In genomic region chr3R:21828040-21828526, dm6 we compare ENCODE assay signal across 1 fruit fly cellular context.
TF ChIP-seq lines count a peak whose summit lies in the region.

No protein-coding gene starts in this region.

TF ChIP-seq in whole organism, embryonic, 481 proteins besides CTCF, POLR2A, EP300 and RAD21 (continued from another document and continues in another):
- peak; percentile 40 for TF ChIP-seq CG4360 (GFP tag; IDR thresholded peaks at IDR 0.05; lab: Robert Waterston, UW)
- peak; percentile 53 for TF ChIP-seq CG3163 (GFP tag; optimal IDR thresholded peaks at IDR 0.05; lab: Kevin White, UChicago)
- peak; percentile 76 for TF ChIP-seq nerfin-1 (tag; optimal IDR thresholded peaks at IDR 0.05; lab: Kevin White, UChicago)
- peak; percentile 1 for TF ChIP-seq CG5180 (GFP tag; optimal IDR thresholded peaks at IDR 0.05; lab: Kevin White, UChicago)
- no peak for TF ChIP-seq Ets97D (GFP tag; optimal IDR thresholded peaks at IDR 0.05; lab: Kevin White, UChicago)
- TF ChIP-seq trh (GFP tag; optimal IDR thresholded peaks at IDR 0.05; lab: Kevin White, UChicago) = no peak
- peak; percentile 75 for TF ChIP-seq sisA (GFP tag; IDR thresholded peaks at IDR 0.05; lab: Robert Waterston, UW)
- TF ChIP-seq bcd (GFP tag; optimal IDR thresholded peaks at IDR 0.05; lab: Kevin White, UChicago) = peak; percentile 17
- TF ChIP-seq CG1602 (GFP tag; optimal IDR thresholded peaks at IDR 0.05; lab: Kevin White, UChicago) = peak; percentile 79
- peak; percentile 12 for TF ChIP-seq CG6654 (GFP tag; optimal IDR thresholded peaks at IDR 0.05; lab: Kevin White, UChicago)
- no peak for TF ChIP-seq cad (GFP tag; optimal IDR thresholded peaks at IDR 0.05; lab: Kevin White, UChicago)
- TF ChIP-seq CG1792 (GFP tag; optimal IDR thresholded peaks at IDR 0.05; lab: Kevin White, UChicago) = peak; percentile 46
- peak; percentile 70 for TF ChIP-seq CG9727 (GFP tag; optimal IDR thresholded peaks at IDR 0.05; lab: Kevin White, UChicago)
- no peak for TF ChIP-seq CG1024 (GFP tag; IDR thresholded peaks at IDR 0.05; lab: Robert Waterston, UW)
- peak; percentile 67 for TF ChIP-seq CG2678 (tag; optimal IDR thresholded peaks at IDR 0.05; lab: Kevin White, UChicago)
- peak; percentile 6 for TF ChIP-seq Fer3 (tag; optimal IDR thresholded peaks at IDR 0.05; lab: Kevin White, UChicago)
- TF ChIP-seq fd64A (GFP tag; optimal IDR thresholded peaks at IDR 0.05; lab: Kevin White, UChicago) = no peak
- TF ChIP-seq CG9215 (GFP tag; IDR thresholded peaks at IDR 0.05; lab: Robert Waterston, UW) = no peak
- peak; percentile 62 for TF ChIP-seq CG9437 (GFP tag; optimal IDR thresholded peaks at IDR 0.05; lab: Kevin White, UChicago)
- peak; percentile 55 for TF ChIP-seq CG13775 (GFP tag; optimal IDR thresholded peaks at IDR 0.05; lab: Kevin White, UChicago)
- TF ChIP-seq CG4617 (GFP tag; optimal IDR thresholded peaks at IDR 0.05; lab: Kevin White, UChicago; ENCODE audit: borderline replicate concordance) = peak; percentile 2
- TF ChIP-seq CG31441 (GFP tag; IDR thresholded peaks at IDR 0.05; lab: Robert Waterston, UW) = peak; percentile 51; the same call in 1 of the 2 replicates
- TF ChIP-seq lmd (GFP tag; IDR thresholded peaks at IDR 0.05; lab: Robert Waterston, UW) = peak; percentile 77
- TF ChIP-seq bab2 (GFP tag; optimal IDR thresholded peaks at IDR 0.05; lab: Kevin White, UChicago) = peak; percentile 81
- peak; percentile 35; the same call in 1 of the 2 replicates for TF ChIP-seq E2f2 (GFP tag; IDR thresholded peaks at IDR 0.05; lab: Robert Waterston, UW)
- peak; percentile 62 for TF ChIP-seq dmrt99B (tag; optimal IDR thresholded peaks at IDR 0.05; lab: Kevin White, UChicago)
- TF ChIP-seq ase (GFP tag; IDR thresholded peaks at IDR 0.05; lab: Robert Waterston, UW) = peak; percentile 23; the same call in 1 of the 3 replicates
- TF ChIP-seq CG10267 (tag; optimal IDR thresholded peaks at IDR 0.05; lab: Kevin White, UChicago) = peak; percentile 73
- TF ChIP-seq ems (GFP tag; optimal IDR thresholded peaks at IDR 0.05; lab: Kevin White, UChicago) = peak; percentile 43
- peak; percentile 8 for TF ChIP-seq CG8290 (GFP tag; optimal IDR thresholded peaks at IDR 0.05; lab: Kevin White, UChicago)
- TF ChIP-seq CG8290 (tag; optimal IDR thresholded peaks at IDR 0.05; lab: Kevin White, UChicago) = peak in 1 of 2 experiments; percentile 54
- TF ChIP-seq CG9609 (GFP tag; optimal IDR thresholded peaks at IDR 0.05; lab: Kevin White, UChicago) = peak; percentile 78
- TF ChIP-seq CG8359 (GFP tag; optimal IDR thresholded peaks at IDR 0.05; lab: Kevin White, UChicago; ENCODE audit: borderline replicate concordance) = peak; percentile 41
- TF ChIP-seq Side (GFP tag; optimal IDR thresholded peaks at IDR 0.05; lab: Kevin White, UChicago) = peak; percentile 76
- peak; percentile 78 for TF ChIP-seq ken (GFP tag; IDR thresholded peaks at IDR 0.05; lab: Robert Waterston, UW)
- peak; percentile 14 for TF ChIP-seq kay (GFP tag; optimal IDR thresholded peaks at IDR 0.05; lab: Kevin White, UChicago)
- peak; percentile 10 for TF ChIP-seq CG3838 (GFP tag; optimal IDR thresholded peaks at IDR 0.05; lab: Kevin White, UChicago)
- TF ChIP-seq wor (GFP tag; IDR thresholded peaks at IDR 0.05; lab: Robert Waterston, UW) = peak; percentile 83
- peak; percentile 46 for TF ChIP-seq tup (GFP tag; optimal IDR thresholded peaks at IDR 0.05; lab: Kevin White, UChicago)
- TF ChIP-seq disco-r (GFP tag; optimal IDR thresholded peaks at IDR 0.05; lab: Kevin White, UChicago) = peak; percentile 7
- peak; percentile 38; the same call in 1 of the 2 replicates for TF ChIP-seq CG8765 (GFP tag; IDR thresholded peaks at IDR 0.05; lab: Robert Waterston, UW)
- TF ChIP-seq CG2712 (tag; optimal IDR thresholded peaks at IDR 0.05; lab: Kevin White, UChicago) = peak; percentile 94
- TF ChIP-seq CG10321 (GFP tag; IDR thresholded peaks at IDR 0.05; lab: Robert Waterston, UW) = no peak
- peak in 1 of 3 experiments; percentile 92 for TF ChIP-seq lola (GFP tag; optimal IDR thresholded peaks at IDR 0.05; lab: Kevin White, UChicago)
- TF ChIP-seq CG32767 (GFP tag; IDR thresholded peaks at IDR 0.05; lab: Robert Waterston, UW) = peak; percentile 61
- TF ChIP-seq vvl (GFP tag; IDR thresholded peaks at IDR 0.05; lab: Robert Waterston, UW) = peak; percentile 87
- TF ChIP-seq Lhr (GFP tag; optimal IDR thresholded peaks at IDR 0.05; lab: Kevin White, UChicago) = peak; percentile 72
- TF ChIP-seq CG3726 (GFP tag; IDR thresholded peaks at IDR 0.05; lab: Robert Waterston, UW) = peak; percentile 65; the same call in 2 of the 3 replicates
- peak; percentile 72 for TF ChIP-seq HLH3B (GFP tag; IDR thresholded peaks at IDR 0.05; lab: Robert Waterston, UW)
- peak in 1 of 2 experiments; percentile 36 for TF ChIP-seq Hr78 (GFP tag; optimal IDR thresholded peaks at IDR 0.05; lab: Kevin White, UChicago)
- no peak for TF ChIP-seq HLHmδ (GFP tag; optimal IDR thresholded peaks at IDR 0.05; lab: Kevin White, UChicago)
- peak; percentile 40 for TF ChIP-seq CG12769 (tag; optimal IDR thresholded peaks at IDR 0.05; lab: Kevin White, UChicago)
- peak; percentile 74; the same call in 2 of the 3 replicates for TF ChIP-seq Mrtf (GFP tag; IDR thresholded peaks at IDR 0.05; lab: Robert Waterston, UW)
- TF ChIP-seq CG30431 (GFP tag; optimal IDR thresholded peaks at IDR 0.05; lab: Kevin White, UChicago) = peak; percentile 67
- no peak for TF ChIP-seq hbn (GFP tag; IDR thresholded peaks at IDR 0.05; lab: Robert Waterston, UW; ENCODE audit: partially characterized antibody)
- no peak for TF ChIP-seq Aef1 (GFP tag; IDR thresholded peaks at IDR 0.05; lab: Robert Waterston, UW)
- peak; percentile 62; the same call in 3 of the 4 replicates for TF ChIP-seq Gug (GFP tag; IDR thresholded peaks at IDR 0.05; lab: Robert Waterston, UW)
- TF ChIP-seq CG12155 (GFP tag; optimal IDR thresholded peaks at IDR 0.05; lab: Kevin White, UChicago) = peak; percentile 31
- peak; percentile 72 for TF ChIP-seq HLH4C (GFP tag; IDR thresholded peaks at IDR 0.05; lab: Robert Waterston, UW; ENCODE audit: partially characterized antibody)
- peak; percentile 47; the same call in 1 of the 3 replicates for TF ChIP-seq CG7963 (GFP tag; IDR thresholded peaks at IDR 0.05; lab: Robert Waterston, UW; ENCODE audit: partially characterized antibody)
- TF ChIP-seq Dip3 (GFP tag; optimal IDR thresholded peaks at IDR 0.05; lab: Kevin White, UChicago) = no peak
- TF ChIP-seq Pdp1 (GFP tag; optimal IDR thresholded peaks at IDR 0.05; lab: Kevin White, UChicago) = peak; percentile 40 to 67
- TF ChIP-seq bbx (GFP tag; IDR thresholded peaks at IDR 0.05; lab: Robert Waterston, UW; ENCODE audit: partially characterized antibody) = peak; percentile 18; the same call in 1 of the 2 replicates
- TF ChIP-seq Camta (GFP tag; optimal IDR thresholded peaks at IDR 0.05; lab: Kevin White, UChicago) = peak; percentile 63
- peak; percentile 88 for TF ChIP-seq gem (tag; optimal IDR thresholded peaks at IDR 0.05; lab: Kevin White, UChicago)
- TF ChIP-seq dpn (GFP tag; optimal IDR thresholded peaks at IDR 0.05; lab: Kevin White, UChicago) = peak; percentile 65 to 69
- peak; percentile 61 for TF ChIP-seq Rx (GFP tag; IDR thresholded peaks at IDR 0.05; lab: Robert Waterston, UW)
- no peak for TF ChIP-seq CG11456 (GFP tag; IDR thresholded peaks at IDR 0.05; lab: Robert Waterston, UW)
- TF ChIP-seq pb (GFP tag; optimal IDR thresholded peaks at IDR 0.05; lab: Kevin White, UChicago) = peak; percentile 46
- peak; percentile 48 for TF ChIP-seq HLH54F (GFP tag; optimal IDR thresholded peaks at IDR 0.05; lab: Kevin White, UChicago)
- TF ChIP-seq H15 (GFP tag; IDR thresholded peaks at IDR 0.05; lab: Robert Waterston, UW) = peak; percentile 82
- TF ChIP-seq CG12104 (GFP tag; optimal IDR thresholded peaks at IDR 0.05; lab: Kevin White, UChicago) = peak; percentile 43
- peak; percentile 48 for TF ChIP-seq CG11247 (GFP tag; IDR thresholded peaks at IDR 0.05; lab: Robert Waterston, UW)
- peak; percentile 58 for TF ChIP-seq esg (GFP tag; conservative IDR thresholded peaks at IDR 0.05; lab: Robert Waterston, UW)
- TF ChIP-seq CG1647 (GFP tag; optimal IDR thresholded peaks at IDR 0.05; lab: Kevin White, UChicago) = peak; percentile 58
- TF ChIP-seq nau (GFP tag; optimal IDR thresholded peaks at IDR 0.05; lab: Kevin White, UChicago) = peak; percentile 26
- peak; percentile 55 for TF ChIP-seq da (GFP tag; optimal IDR thresholded peaks at IDR 0.05; lab: Kevin White, UChicago)
- TF ChIP-seq NfI (GFP tag; optimal IDR thresholded peaks at IDR 0.05; lab: Kevin White, UChicago) = peak; percentile 28
- peak; percentile 67; the same call in 2 of the 3 replicates for TF ChIP-seq jigr1 (GFP tag; IDR thresholded peaks at IDR 0.05; lab: Robert Waterston, UW)
- peak; percentile 35 for TF ChIP-seq CG1233 (GFP tag; optimal IDR thresholded peaks at IDR 0.05; lab: Kevin White, UChicago)
- TF ChIP-seq CG11696 (GFP tag; IDR thresholded peaks at IDR 0.05; lab: Robert Waterston, UW) = peak; percentile 37; the same call in 1 of the 2 replicates
- peak; percentile 80 for TF ChIP-seq tx (GFP tag; optimal IDR thresholded peaks at IDR 0.05; lab: Kevin White, UChicago)
- no peak for TF ChIP-seq CG3995 (GFP tag; optimal IDR thresholded peaks at IDR 0.05; lab: Kevin White, UChicago)
- peak; percentile 54; the same call in 1 of the 3 replicates for TF ChIP-seq mld (GFP tag; IDR thresholded peaks at IDR 0.05; lab: Robert Waterston, UW; ENCODE audit: partially characterized antibody)
- peak; percentile 71; the same call in 1 of the 2 replicates for TF ChIP-seq dan (GFP tag; IDR thresholded peaks at IDR 0.05; lab: Robert Waterston, UW)
- no peak for TF ChIP-seq CG10431 (GFP tag; optimal IDR thresholded peaks at IDR 0.05; lab: Kevin White, UChicago)
- TF ChIP-seq chif (GFP tag; optimal IDR thresholded peaks at IDR 0.05; lab: Kevin White, UChicago) = peak; percentile 78 to 91
- no peak for TF ChIP-seq nom (GFP tag; optimal IDR thresholded peaks at IDR 0.05; lab: Kevin White, UChicago)
- TF ChIP-seq HmgZ (tag; optimal IDR thresholded peaks at IDR 0.05; lab: Kevin White, UChicago) = peak; percentile 20
- TF ChIP-seq Sox102F (GFP tag; optimal IDR thresholded peaks at IDR 0.05; lab: Kevin White, UChicago) = peak; percentile 77
- peak; percentile 10 for TF ChIP-seq stwl (tag; optimal IDR thresholded peaks at IDR 0.05; lab: Kevin White, UChicago)
- peak; percentile 52 for TF ChIP-seq CG4282 (GFP tag; optimal IDR thresholded peaks at IDR 0.05; lab: Kevin White, UChicago)
- peak; percentile 59 for TF ChIP-seq CG10654 (GFP tag; optimal IDR thresholded peaks at IDR 0.05; lab: Kevin White, UChicago)
- peak; percentile 55 for TF ChIP-seq CG18619 (GFP tag; optimal IDR thresholded peaks at IDR 0.05; lab: Kevin White, UChicago)
- no peak for TF ChIP-seq schlank (tag; optimal IDR thresholded peaks at IDR 0.05; lab: Kevin White, UChicago)
- peak; percentile 51; the same call in 1 of the 2 replicates for TF ChIP-seq ap (GFP tag; IDR thresholded peaks at IDR 0.05; lab: Robert Waterston, UW)
- TF ChIP-seq CHES-1-like (GFP tag; optimal IDR thresholded peaks at IDR 0.05; lab: Kevin White, UChicago) = peak; percentile 55
- TF ChIP-seq CG9876 (GFP tag; optimal IDR thresholded peaks at IDR 0.05; lab: Kevin White, UChicago) = peak; percentile 71
- TF ChIP-seq CG10462 (GFP tag; optimal IDR thresholded peaks at IDR 0.05; lab: Kevin White, UChicago) = peak; percentile 40
- peak; percentile 47 for TF ChIP-seq CG7556 (GFP tag; optimal IDR thresholded peaks at IDR 0.05; lab: Kevin White, UChicago)
- peak; percentile 24; the same call in 1 of the 2 replicates for TF ChIP-seq CG31224 (GFP tag; IDR thresholded peaks at IDR 0.05; lab: Robert Waterston, UW)
- peak; percentile 51 for TF ChIP-seq Mad (GFP tag; optimal IDR thresholded peaks at IDR 0.05; lab: Kevin White, UChicago)
- peak; percentile 48; the same call in 1 of the 3 replicates for TF ChIP-seq CG7357 (GFP tag; IDR thresholded peaks at IDR 0.05; lab: Robert Waterston, UW)
- peak; percentile 95 for TF ChIP-seq ci (GFP tag; IDR thresholded peaks at IDR 0.05; lab: Robert Waterston, UW)
- peak; percentile 55; the same call in 1 of the 2 replicates for TF ChIP-seq chm (GFP tag; IDR thresholded peaks at IDR 0.05; lab: Robert Waterston, UW)
- TF ChIP-seq CG8924 (tag; optimal IDR thresholded peaks at IDR 0.05; lab: Kevin White, UChicago) = peak; percentile 73
- TF ChIP-seq sr (GFP tag; IDR thresholded peaks at IDR 0.05; lab: Robert Waterston, UW) = no peak
- 0 out of 2 replicates have a peak, but pooled peaks have one; percentile 55 for TF ChIP-seq ranshi (GFP tag; IDR thresholded peaks at IDR 0.05; lab: Robert Waterston, UW)
- TF ChIP-seq CG15696 (tag; optimal IDR thresholded peaks at IDR 0.05; lab: Kevin White, UChicago) = peak; percentile 63
- TF ChIP-seq D (optimal IDR thresholded peaks at IDR 0.05; lab: Kevin White, UChicago) = no peak
- peak; percentile 79 for TF ChIP-seq D (GFP tag; optimal IDR thresholded peaks at IDR 0.05; lab: Kevin White, UChicago)
- TF ChIP-seq CG13123 (GFP tag; optimal IDR thresholded peaks at IDR 0.05; lab: Kevin White, UChicago) = peak; percentile 12
- TF ChIP-seq sens-2 (GFP tag; IDR thresholded peaks at IDR 0.05; lab: Robert Waterston, UW) = peak; percentile 46; the same call in 1 of the 2 replicates
- no peak for TF ChIP-seq sug (tag; optimal IDR thresholded peaks at IDR 0.05; lab: Kevin White, UChicago)
- no peak for TF ChIP-seq CG9797 (GFP tag; optimal IDR thresholded peaks at IDR 0.05; lab: Kevin White, UChicago)
- peak; percentile 79 for TF ChIP-seq Blimp-1 (GFP tag; optimal IDR thresholded peaks at IDR 0.05; lab: Kevin White, UChicago)
- TF ChIP-seq shn (GFP tag; optimal IDR thresholded peaks at IDR 0.05; lab: Kevin White, UChicago) = peak; percentile 58
- peak; percentile 2 for TF ChIP-seq sima (GFP tag; optimal IDR thresholded peaks at IDR 0.05; lab: Kevin White, UChicago)
- peak; percentile 66; the same call in 2 of the 3 replicates for TF ChIP-seq CG34422 (GFP tag; IDR thresholded peaks at IDR 0.05; lab: Robert Waterston, UW)
- peak; percentile 42; the same call in 1 of the 2 replicates for TF ChIP-seq CG7372 (GFP tag; IDR thresholded peaks at IDR 0.05; lab: Robert Waterston, UW)
- peak; percentile 90 for TF ChIP-seq CG16863 (GFP tag; optimal IDR thresholded peaks at IDR 0.05; lab: Kevin White, UChicago)
- peak; percentile 70 for TF ChIP-seq CG14667 (GFP tag; IDR thresholded peaks at IDR 0.05; lab: Robert Waterston, UW)
- peak; percentile 45; the same call in 1 of the 3 replicates for TF ChIP-seq so (GFP tag; IDR thresholded peaks at IDR 0.05; lab: Robert Waterston, UW)
- 0 out of 2 replicates have a peak, but pooled peaks have one; percentile 25 for TF ChIP-seq CG14014 (GFP tag; IDR thresholded peaks at IDR 0.05; lab: Robert Waterston, UW)
- TF ChIP-seq lilli (GFP tag; optimal IDR thresholded peaks at IDR 0.05; lab: Kevin White, UChicago) = peak; percentile 70
- no peak for TF ChIP-seq Adf1 (GFP tag; IDR thresholded peaks at IDR 0.05; lab: Robert Waterston, UW)
